Worm (Caenorhabditis elegans) whole organism, late embryonic: Measurements from ENCODE around the gene daf-31.

Experiments
- C38D4.7 ChIP-seq: fragments of 200-800 bp; sonication (Bioruptor generic); optimal IDR thresholded peaks from 2 replicates; lab custom pipeline; 2018; ENCODE audit warnings: mild to moderate bottlenecking, missing genetic modification characterization, moderate library complexity, missing compliant biosample characterization
- F13H6.1 ChIP-seq: sonication (generic microtip); optimal IDR thresholded peaks from 2 replicates; lab custom pipeline; 2016; ENCODE audit warnings: missing genetic modification characterization, missing compliant biosample characterization
- K02D7.2 ChIP-seq: sonication (generic microtip); optimal IDR thresholded peaks from 2 replicates; lab custom pipeline; 2017; ENCODE audit warnings: mild to moderate bottlenecking, missing genetic modification characterization, missing compliant biosample characterization
- K09A11.1 ChIP-seq: sonication (generic microtip); optimal IDR thresholded peaks from 2 replicates; lab custom pipeline; 2017; ENCODE audit warnings: antibody characterized with exemption, mild to moderate bottlenecking, missing genetic modification characterization, missing compliant biosample characterization; ENCODE audit not compliant: insufficient read depth
- Y22D7AL.16 ChIP-seq: sonication (generic microtip); optimal IDR thresholded peaks from 2 replicates; lab custom pipeline; 2016; ENCODE audit warnings: missing genetic modification characterization, missing compliant biosample characterization
- ceh-14 ChIP-seq: sonication (generic microtip); optimal IDR thresholded peaks from 2 replicates; lab custom pipeline; 2016; ENCODE audit warnings: missing genotype, missing genetic modification characterization, missing compliant biosample characterization
- ceh-19 ChIP-seq: fragments of 200-800 bp; sonication (Bioruptor generic); optimal IDR thresholded peaks from 2 replicates; lab custom pipeline; 2018; ENCODE audit warnings: mild to moderate bottlenecking, missing genetic modification characterization, missing compliant biosample characterization
- ceh-2 ChIP-seq: sonication (generic microtip); optimal IDR thresholded peaks from 2 replicates; lab custom pipeline; 2016; ENCODE audit warnings: missing genotype, missing genetic modification characterization, missing compliant biosample characterization
- ceh-22 ChIP-seq: sonication (generic microtip); optimal IDR thresholded peaks from 2 replicates; lab custom pipeline; 2017; ENCODE audit warnings: missing biosample characterization, missing genetic modification characterization
- ceh-24 ChIP-seq: sonication (generic microtip); optimal IDR thresholded peaks from 2 replicates; lab custom pipeline; 2016; ENCODE audit warnings: mild to moderate bottlenecking, missing genetic modification characterization, missing compliant biosample characterization
- ceh-31 ChIP-seq: sonication (generic microtip); optimal IDR thresholded peaks from 2 replicates; lab custom pipeline; 2016; ENCODE audit warnings: missing genetic modification characterization, missing compliant biosample characterization
- ceh-34 ChIP-seq: sonication (generic microtip); optimal IDR thresholded peaks from 2 replicates; lab custom pipeline; 2016; ENCODE audit warnings: mild to moderate bottlenecking, missing genetic modification characterization, missing compliant biosample characterization
- ceh-45 ChIP-seq: fragments of 200-800 bp; sonication (Bioruptor generic); IDR thresholded peaks from 2 replicates; pipeline ENCODE4 v1.3.6; 2022; ENCODE audit warnings: missing genetic modification reagents, missing genetic modification characterization, missing compliant biosample characterization
- ceh-9 ChIP-seq: sonication (generic microtip); optimal IDR thresholded peaks from 2 replicates; lab custom pipeline; 2016; ENCODE audit warnings: mild to moderate bottlenecking, missing genetic modification characterization, inconsistent platforms, missing compliant biosample characterization
- che-1 ChIP-seq: sonication (generic microtip); optimal IDR thresholded peaks from 2 replicates; lab custom pipeline; 2016; ENCODE audit warnings: mild to moderate bottlenecking, missing genetic modification characterization, missing compliant biosample characterization
- ets-4 ChIP-seq: sonication (generic microtip); optimal IDR thresholded peaks from 2 replicates; lab custom pipeline; 2016; ENCODE audit warnings: missing genetic modification characterization, missing compliant biosample characterization
- eyg-1 ChIP-seq: sonication (generic microtip); optimal IDR thresholded peaks from 2 replicates; lab custom pipeline; 2016; ENCODE audit warnings: missing genotype, missing genetic modification characterization, missing compliant biosample characterization
- fax-1 ChIP-seq: sonication (generic microtip); optimal IDR thresholded peaks from 2 replicates; lab custom pipeline; 2016; ENCODE audit warnings: missing genotype, missing genetic modification characterization, missing compliant biosample characterization
- fkh-10 ChIP-seq: fragments of 150-350 bp; optimal IDR thresholded peaks from 2 replicates; lab custom pipeline; 2014; ENCODE audit warnings: missing biosample characterization, missing genetic modification reagents, missing genetic modification characterization
- fkh-6 ChIP-seq: sonication (generic microtip); optimal IDR thresholded peaks from 2 replicates; lab custom pipeline; 2016; ENCODE audit warnings: missing genetic modification characterization, missing compliant biosample characterization
- hlh-13 ChIP-seq: fragments of 200-800 bp; sonication (Bioruptor generic); optimal IDR thresholded peaks from 2 replicates; lab custom pipeline; 2018; ENCODE audit warnings: mild to moderate bottlenecking, missing genetic modification characterization, missing compliant biosample characterization
- hlh-15 ChIP-seq: sonication (generic microtip); optimal IDR thresholded peaks from 2 replicates; lab custom pipeline; 2016; ENCODE audit warnings: missing genetic modification characterization, missing compliant biosample characterization
- hlh-8 ChIP-seq: sonication (generic microtip); optimal IDR thresholded peaks from 2 replicates; lab custom pipeline; 2016; ENCODE audit warnings: missing genotype, missing genetic modification characterization, missing compliant biosample characterization
- lim-6 ChIP-seq: sonication (generic microtip); optimal IDR thresholded peaks from 2 replicates; lab custom pipeline; 2016; ENCODE audit warnings: missing genetic modification characterization, missing compliant biosample characterization
- lin-11 ChIP-seq: fragments of 200-800 bp; sonication (Bioruptor generic); optimal IDR thresholded peaks from 2 replicates; lab custom pipeline; 2018; ENCODE audit warnings: mild to moderate bottlenecking, missing genetic modification characterization, missing compliant biosample characterization
- mec-3 ChIP-seq: sonication (generic microtip); optimal IDR thresholded peaks from 2 replicates; lab custom pipeline; 2016; ENCODE audit warnings: borderline replicate concordance, missing genetic modification characterization, missing compliant biosample characterization
- nhr-11 ChIP-seq: fragments of 150-350 bp; optimal IDR thresholded peaks from 2 replicates; lab custom pipeline; 2014; ENCODE audit warnings: missing biosample characterization, missing genetic modification characterization
- pag-3 ChIP-seq: sonication (generic microtip); optimal IDR thresholded peaks from 2 replicates; lab custom pipeline; 2016; ENCODE audit warnings: missing compliant biosample characterization, missing genetic modification characterization, borderline replicate concordance
- pax-1 ChIP-seq: fragments of 150-350 bp; optimal IDR thresholded peaks from 2 replicates; lab custom pipeline; 2014; ENCODE audit warnings: missing biosample characterization, missing genetic modification characterization
- pha-2 ChIP-seq: sonication (generic microtip); optimal IDR thresholded peaks from 2 replicates; lab custom pipeline; 2017; ENCODE audit warnings: mild to moderate bottlenecking, missing genetic modification characterization, missing compliant biosample characterization
- sdc-2 ChIP-seq: sonication (generic microtip); optimal IDR thresholded peaks from 2 replicates; lab custom pipeline; 2016; ENCODE audit warnings: missing genotype, missing genetic modification characterization, missing compliant biosample characterization
- tbx-2 ChIP-seq: sonication (generic microtip); optimal IDR thresholded peaks from 2 replicates; lab custom pipeline; 2016; ENCODE audit warnings: missing genetic modification characterization, missing compliant biosample characterization
- tbx-7 ChIP-seq: sonication (generic microtip); optimal IDR thresholded peaks from 2 replicates; lab custom pipeline; 2016; ENCODE audit warnings: missing genotype, missing genetic modification characterization, missing compliant biosample characterization
- ttx-3 ChIP-seq: sonication (generic microtip); optimal IDR thresholded peaks from 2 replicates; lab custom pipeline; 2016; ENCODE audit warnings: missing genetic modification reagents, missing genetic modification characterization, missing compliant biosample characterization
- ztf-16 ChIP-seq: sonication (generic microtip); optimal IDR thresholded peaks from 2 replicates; lab custom pipeline; 2017; ENCODE audit warnings: missing genetic modification characterization, missing compliant biosample characterization

daf-31 gene

ce11 chrIV:8266024-8266949 is 23.8 kb upstream of the daf-31 start:
- TF ChIP-seq ceh-24, result no peak
- no peak for TF ChIP-seq ceh-19 (GFP tag; lab: Kevin White, UChicago)
- TF ChIP-seq ceh-14, result no peak
- no peak for TF ChIP-seq pha-2
- no peak for TF ChIP-seq tbx-7 (tag; lab: Kevin White, UChicago)
- no peak for TF ChIP-seq fkh-10 (GFP tag; lab: Kevin White, UChicago)
- TF ChIP-seq tbx-2 (tag; lab: Kevin White, UChicago), result no peak
- TF ChIP-seq ets-4 (tag; lab: Kevin White, UChicago), result no peak
- TF ChIP-seq pag-3 (tag; lab: Kevin White, UChicago), result no peak
- TF ChIP-seq che-1 (tag; lab: Kevin White, UChicago), result no peak
- TF ChIP-seq lim-6 (tag; lab: Kevin White, UChicago), result no peak
- no peak for TF ChIP-seq ztf-16 (tag; lab: Kevin White, UChicago)
- no peak for TF ChIP-seq eyg-1 (tag; lab: Kevin White, UChicago)
- TF ChIP-seq hlh-8 (tag; lab: Kevin White, UChicago), result no peak
- TF ChIP-seq lin-11 (tag; lab: Kevin White, UChicago), result no peak
- TF ChIP-seq ceh-31, result no peak
- no peak for TF ChIP-seq C38D4.7 (GFP tag; lab: Kevin White, UChicago)
- TF ChIP-seq ceh-22 (tag; lab: Kevin White, UChicago), result no peak
- TF ChIP-seq hlh-13, result no peak
- TF ChIP-seq fax-1 (tag; lab: Kevin White, UChicago), result no peak

ce11 chrIV:8268024-8268423 is 22.0 kb upstream of the daf-31 start, which contains the start of the genes K07H8.5 and K07H8.8:
Gene K07H8.5, plus strand, starts transcription at chrIV:8268324.
Gene K07H8.8, minus strand, starts transcription at chrIV:8268412.
- TF ChIP-seq F13H6.1 (tag; lab: Kevin White, UChicago) (no peak), Y22D7AL.16 (tag; lab: Kevin White, UChicago) (no peak), ttx-3 (no peak)

- no peak for TF ChIP-seq sdc-2 (tag; lab: Kevin White, UChicago)
- TF ChIP-seq che-1 (tag; lab: Kevin White, UChicago), result no peak
- no peak for TF ChIP-seq tbx-2 (tag; lab: Kevin White, UChicago)
- no peak for TF ChIP-seq pax-1 (tag; lab: Kevin White, UChicago)
- no peak for TF ChIP-seq ceh-45 (GFP tag; lab: Robert Waterston, UW)
- TF ChIP-seq ceh-2 (tag; lab: Kevin White, UChicago), result no peak
- no peak for TF ChIP-seq K02D7.2 (tag; lab: Kevin White, UChicago)
- TF ChIP-seq lin-11 (tag; lab: Kevin White, UChicago), result no peak
- no peak for TF ChIP-seq fkh-6 (tag; lab: Kevin White, UChicago)
- no peak for TF ChIP-seq nhr-11 (tag; lab: Kevin White, UChicago)
- no peak for TF ChIP-seq ceh-14
- no peak for TF ChIP-seq fax-1 (tag; lab: Kevin White, UChicago)
- TF ChIP-seq mec-3 (tag; lab: Kevin White, UChicago), result no peak
- no peak for TF ChIP-seq K09A11.1 (tag; lab: Kevin White, UChicago)
- TF ChIP-seq ceh-34 (tag; lab: Kevin White, UChicago), result no peak
- TF ChIP-seq hlh-15 (tag; lab: Kevin White, UChicago), result no peak
- no peak for TF ChIP-seq Y22D7AL.16 (tag; lab: Kevin White, UChicago)
- no peak for TF ChIP-seq ceh-9 (tag; lab: Kevin White, UChicago)
- TF ChIP-seq, all 69 proteins: peak for 0
Measured at ce11 chrIV:8273334-8273733, 16.7 kb upstream of the daf-31 start.
